Fruit fly (Drosophila melanogaster) whole organism, embryonic: Measurements from ENCODE around the gene Mkk4.
A peak's percentile ranks its signal among the peaks of the same experiment; 100 is the strongest.

Source experiments
- Atf3 ChIP-seq: fragments of 200-800 bp; sonication (Bioruptor generic); optimal IDR thresholded peaks from 3 replicates; lab custom pipeline; 2016; ENCODE audit warnings: missing biosample characterization, missing genetic modification characterization
- C15 ChIP-seq: fragments of 200-800 bp; sonication (Bioruptor generic); IDR thresholded peaks from 3 replicates; pipeline ENCODE4 v1.3.6; 2022; ENCODE audit warnings: missing biosample characterization, missing genetic modification characterization
- CG10267 ChIP-seq: fragments of 200-800 bp; sonication (Bioruptor generic); optimal IDR thresholded peaks from 2 replicates; lab custom pipeline; 2018; ENCODE audit warnings: missing biosample characterization, mild to moderate bottlenecking, missing genetic modification characterization, moderate library complexity
- CG10274 ChIP-seq: fragments of 200-800 bp; sonication (Bioruptor generic); optimal IDR thresholded peaks from 3 replicates; lab custom pipeline; 2017; ENCODE audit warnings: missing biosample characterization, mild to moderate bottlenecking, missing genetic modification characterization
- CG10565 ChIP-seq: fragments of 200-800 bp; sonication (Bioruptor generic); optimal IDR thresholded peaks from 3 replicates; lab custom pipeline; 2016; ENCODE audit warnings: missing biosample characterization, mild to moderate bottlenecking, missing genetic modification characterization
- CG10654 ChIP-seq: fragments of 200-800 bp; sonication (Bioruptor generic); optimal IDR thresholded peaks from 2 replicates; lab custom pipeline; 2016; ENCODE audit warnings: missing biosample characterization, missing genetic modification characterization
- CG10979 ChIP-seq: fragments of 200-800 bp; sonication (Bioruptor generic); optimal IDR thresholded peaks from 2 replicates; lab custom pipeline; 2018; ENCODE audit warnings: missing biosample characterization, mild to moderate bottlenecking, missing genetic modification characterization, moderate library complexity
- CG13296 ChIP-seq: fragments of 200-800 bp; sonication (Bioruptor generic); optimal IDR thresholded peaks from 3 replicates; lab custom pipeline; 2018; ENCODE audit warnings: missing biosample characterization, mild to moderate bottlenecking, missing genetic modification characterization
- CG14710 ChIP-seq: fragments of 200-800 bp; sonication (Bioruptor generic); optimal IDR thresholded peaks from 3 replicates; lab custom pipeline; 2019; ENCODE audit warnings: missing biosample characterization, mild to moderate bottlenecking, missing genetic modification characterization, moderate library complexity
- CG1529 ChIP-seq: fragments of 200-800 bp; sonication (Bioruptor generic); optimal IDR thresholded peaks from 3 replicates; lab custom pipeline; 2018; ENCODE audit warnings: missing biosample characterization, missing genetic modification characterization
- CG15696 ChIP-seq: fragments of 200-800 bp; sonication (Bioruptor generic); optimal IDR thresholded peaks from 2 replicates; lab custom pipeline; 2019; ENCODE audit warnings: missing biosample characterization, mild to moderate bottlenecking, missing genetic modification characterization, moderate library complexity
- CG16863 ChIP-seq: fragments of 200-800 bp; sonication (Bioruptor generic); optimal IDR thresholded peaks from 3 replicates; lab custom pipeline; 2016; ENCODE audit warnings: missing biosample characterization, missing genetic modification characterization
- CG30020 ChIP-seq: fragments of 200-800 bp; optimal IDR thresholded peaks from 2 replicates; lab custom pipeline; 2019; ENCODE audit warnings: missing biosample characterization, mild to moderate bottlenecking, missing genetic modification characterization, moderate library complexity
- CG30431 ChIP-seq: fragments of 200-800 bp; sonication (Bioruptor generic); optimal IDR thresholded peaks from 2 replicates; lab custom pipeline; 2017; ENCODE audit warnings: missing biosample characterization, missing genetic modification characterization
- CG31441 ChIP-seq: fragments of 200-800 bp; sonication (Bioruptor generic); IDR thresholded peaks from 2 replicates; pipeline ENCODE4 v1.3.6; 2022; ENCODE audit warnings: missing biosample characterization, missing genetic modification characterization
- CG33213 ChIP-seq: fragments of 200-800 bp; sonication (Bioruptor generic); optimal IDR thresholded peaks from 3 replicates; lab custom pipeline; 2016; ENCODE audit warnings: missing biosample characterization, missing genetic modification characterization
- CG4404 ChIP-seq: fragments of 200-800 bp; sonication (Bioruptor generic); IDR thresholded peaks from 2 replicates; pipeline ENCODE4 v1.3.6; 2022; ENCODE audit warnings: missing biosample characterization, missing genetic modification characterization
- CG4820 ChIP-seq: fragments of 200-800 bp; sonication (Bioruptor generic); optimal IDR thresholded peaks from 3 replicates; lab custom pipeline; 2016; ENCODE audit warnings: missing biosample characterization, missing genetic modification characterization
- CG7271 ChIP-seq: fragments of 200-800 bp; sonication (Bioruptor generic); optimal IDR thresholded peaks from 2 replicates; lab custom pipeline; 2018; ENCODE audit warnings: missing biosample characterization, mild to moderate bottlenecking, missing genetic modification characterization, moderate library complexity
- CG8924 ChIP-seq: fragments of 200-800 bp; optimal IDR thresholded peaks from 3 replicates; lab custom pipeline; 2019; ENCODE audit warnings: missing biosample characterization, mild to moderate bottlenecking, missing genetic modification characterization, moderate library complexity
- CG9609 ChIP-seq: fragments of 200-800 bp; sonication (Bioruptor generic); optimal IDR thresholded peaks from 3 replicates; lab custom pipeline; 2016; ENCODE audit warnings: missing biosample characterization, missing genetic modification characterization
- CG9727 ChIP-seq: fragments of 200-800 bp; sonication (Bioruptor generic); optimal IDR thresholded peaks from 3 replicates; lab custom pipeline; 2017; ENCODE audit warnings: missing biosample characterization, mild to moderate bottlenecking, missing genetic modification characterization
- CoRest ChIP-seq: fragments of 200-800 bp; sonication (Bioruptor generic); optimal IDR thresholded peaks from 3 replicates; lab custom pipeline; 2018; ENCODE audit warnings: missing biosample characterization, mild to moderate bottlenecking, missing genetic modification characterization, moderate library complexity
- Dfd ChIP-seq, 2 experiments: fragments of >200 bp; optimal IDR thresholded peaks; 2 replicates each; lab custom pipeline; 2017; ENCODE audit warnings: missing biosample characterization in 2 of 2, missing genetic modification characterization in 2 of 2
- Dip2 ChIP-seq: fragments of 200-800 bp; sonication (Bioruptor generic); IDR thresholded peaks from 2 replicates; pipeline ENCODE4 v1.3.6; 2022; ENCODE audit warnings: missing biosample characterization, missing genetic modification characterization
- Dref ChIP-seq: fragments of 200-800 bp; sonication (Bioruptor generic); IDR thresholded peaks from 2 replicates; pipeline ENCODE4 v1.3.6; 2022; ENCODE audit warnings: missing biosample characterization, missing genetic modification characterization
- Fer1 ChIP-seq: fragments of 200-800 bp; sonication (Bioruptor generic); optimal IDR thresholded peaks from 2 replicates; lab custom pipeline; 2017; ENCODE audit warnings: missing biosample characterization, mild to moderate bottlenecking, missing genetic modification characterization
- Hr51 ChIP-seq, 2 experiments: fragments of 200-800 bp; sonication (Bioruptor generic); optimal IDR thresholded peaks; 2 replicates in 1 of 2; 3 replicates in 1 of 2; lab custom pipeline; 2016 to 2018; ENCODE audit warnings: missing biosample characterization in 2 of 2, missing genetic modification characterization in 2 of 2, mild to moderate bottlenecking in 1 of 2, moderate library complexity in 1 of 2
- Taf1 ChIP-seq: fragments of 200-800 bp; sonication (Bioruptor generic); IDR thresholded peaks from 2 replicates; pipeline ENCODE4 v1.3.6; 2022; ENCODE audit warnings: missing biosample characterization, missing genetic modification characterization
- Usf ChIP-seq: fragments of 200-800 bp; sonication (Bioruptor generic); optimal IDR thresholded peaks from 2 replicates; lab custom pipeline; 2017; ENCODE audit warnings: missing genotype, missing biosample characterization, missing genetic modification characterization
- Xrp1 ChIP-seq: fragments of 200-800 bp; sonication (Bioruptor generic); IDR thresholded peaks from 2 replicates; pipeline ENCODE4 v1.3.6; 2022; ENCODE audit warnings: missing biosample characterization, missing genetic modification characterization
- ase ChIP-seq: fragments of 200-800 bp; sonication (Bioruptor generic); IDR thresholded peaks from 3 replicates; pipeline ENCODE4 v1.3.6; 2022; ENCODE audit warnings: missing biosample characterization, missing genetic modification characterization
- crol ChIP-seq: fragments of 200-800 bp; sonication (Bioruptor generic); IDR thresholded peaks from 2 replicates; pipeline ENCODE4 v1.3.6; 2022; ENCODE audit warnings: missing biosample characterization, missing genetic modification characterization
- en ChIP-seq: fragments of 200-800 bp; sonication (Bioruptor generic); optimal IDR thresholded peaks from 2 replicates; lab custom pipeline; 2016; ENCODE audit warnings: missing biosample characterization, missing genetic modification characterization
- fd102C ChIP-seq: fragments of 200-800 bp; sonication (Bioruptor generic); optimal IDR thresholded peaks from 2 replicates; lab custom pipeline; 2018; ENCODE audit warnings: missing biosample characterization, mild to moderate bottlenecking, missing genetic modification characterization, moderate library complexity
- hkb ChIP-seq, 2 experiments: fragments of 200-800 bp in 1 of 2; fragments of >200 bp in 1 of 2; sonication (Bioruptor generic) in 1 of 2; IDR thresholded peaks in 1 of 2; optimal IDR thresholded peaks in 1 of 2; 2 replicates each; pipeline versions ENCODE4 v1.3.6 to Lab custom; 2017 to 2022; ENCODE audit warnings: missing biosample characterization in 1 of 2, missing genetic modification characterization in 1 of 2
- lbe ChIP-seq: fragments of 200-800 bp; sonication (Bioruptor generic); optimal IDR thresholded peaks from 2 replicates; lab custom pipeline; 2016; ENCODE audit warnings: missing biosample characterization, mild to moderate bottlenecking, missing genetic modification characterization
- prd ChIP-seq, 3 experiments: fragments of >200 bp in 2 of 3; fragments of 200-800 bp in 1 of 3; sonication (Bioruptor generic) in 1 of 3; optimal IDR thresholded peaks in 2 of 3; IDR thresholded peaks in 1 of 3; 2 replicates in 2 of 3; 3 replicates in 1 of 3; pipeline versions ENCODE4 v1.3.6 to Lab custom; 2017 to 2022; ENCODE audit warnings: missing biosample characterization in 1 of 3, missing genetic modification characterization in 1 of 3
- pros ChIP-seq: fragments of 200-800 bp; sonication (Bioruptor generic); optimal IDR thresholded peaks from 3 replicates; lab custom pipeline; 2019; ENCODE audit warnings: missing biosample characterization, mild to moderate bottlenecking, missing genetic modification characterization, moderate library complexity
- sc ChIP-seq, 3 experiments: fragments of >200 bp in 2 of 3; fragments of 200-800 bp in 1 of 3; sonication (Bioruptor generic) in 1 of 3; optimal IDR thresholded peaks; 2 replicates in 2 of 3; 3 replicates in 1 of 3; lab custom pipeline; 2017; ENCODE audit warnings: mild to moderate bottlenecking in 1 of 3, missing biosample characterization in 1 of 3, missing genetic modification characterization in 1 of 3, missing genetic modification reagents in 1 of 3
- twi ChIP-seq: fragments of 200-800 bp; optimal IDR thresholded peaks from 2 replicates; lab custom pipeline; 2019; ENCODE audit warnings: missing biosample characterization, mild to moderate bottlenecking, missing genetic modification characterization, moderate library complexity
- unpg ChIP-seq: fragments of 200-800 bp; sonication (Bioruptor generic); optimal IDR thresholded peaks from 3 replicates; lab custom pipeline; 2018; ENCODE audit warnings: missing biosample characterization, mild to moderate bottlenecking, missing genetic modification characterization, moderate library complexity
- z ChIP-seq: fragments of 200-800 bp; sonication (Bioruptor generic); IDR thresholded peaks from 3 replicates; pipeline ENCODE4 v1.3.6; 2022; ENCODE audit warnings: missing biosample characterization, missing genetic modification characterization
- zf30C ChIP-seq: fragments of 200-800 bp; sonication (Bioruptor generic); optimal IDR thresholded peaks from 3 replicates; lab custom pipeline; 2018; ENCODE audit warnings: missing biosample characterization, mild to moderate bottlenecking, missing genetic modification characterization
- zfh1 ChIP-seq: fragments of 200-800 bp; sonication (Bioruptor generic); IDR thresholded peaks from 3 replicates; pipeline ENCODE4 v1.3.6; 2022; ENCODE audit warnings: missing biosample characterization, missing genetic modification characterization

Gene Mkk4

DNA sequence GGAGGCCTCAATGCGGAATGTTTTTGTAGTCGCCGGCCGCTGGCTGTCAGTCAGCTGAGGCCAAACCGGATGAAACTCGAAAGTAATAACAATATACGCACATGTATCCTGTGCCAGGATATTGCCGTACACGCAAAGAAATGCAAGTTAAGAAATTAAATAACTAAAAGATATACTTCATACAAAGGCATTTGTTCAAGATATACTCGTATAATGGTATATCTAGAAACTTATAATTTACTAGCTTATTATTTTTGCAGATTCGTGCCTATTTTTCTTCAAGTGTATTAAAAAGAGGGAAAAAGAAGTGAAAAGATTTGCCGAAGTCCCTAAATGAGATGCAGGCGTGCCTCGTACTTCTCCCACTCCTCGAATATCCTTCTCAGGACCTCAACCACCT lies 32.7 kb upstream of the Mkk4 start (continued):
- TF ChIP-seq twi = peak; percentile 12
- TF ChIP-seq CG7271 = peak; percentile 58
- TF ChIP-seq Dfd (GFP tag; optimal IDR thresholded peaks at IDR 0.05; lab: Kevin White, UChicago) = no peak
- TF ChIP-seq Xrp1 (GFP tag; lab: Robert Waterston, UW) = peak; percentile 28; the same call in 1 of the 2 replicates
- no peak for TF ChIP-seq prd (optimal IDR thresholded peaks at IDR 0.05; lab: Kevin White, UChicago)
- peak; percentile 84 for TF ChIP-seq prd (GFP tag; IDR thresholded peaks at IDR 0.05; lab: Robert Waterston, UW)
- TF ChIP-seq unpg (GFP tag; lab: Kevin White, UChicago) = no peak
- peak; percentile 28; the same call in 1 of the 3 replicates for TF ChIP-seq zfh1 (GFP tag; lab: Robert Waterston, UW)
- peak; percentile 65 for TF ChIP-seq zf30C (GFP tag; lab: Kevin White, UChicago)
- TF ChIP-seq CG14710 (tag; lab: Kevin White, UChicago) = peak; percentile 5
- TF ChIP-seq Dref = 0 out of 2 replicates have a peak, but pooled peaks have one; percentile 1
- TF ChIP-seq fd102C (GFP tag; lab: Kevin White, UChicago) = peak; percentile 79
- peak; percentile 66 for TF ChIP-seq CG15696 (tag; lab: Kevin White, UChicago)
- TF ChIP-seq CG8924 (tag; lab: Kevin White, UChicago) = peak; percentile 35
- peak; percentile 47 for TF ChIP-seq CG10979 (tag; lab: Kevin White, UChicago)
- TF ChIP-seq CG10267 = peak; percentile 3
- TF ChIP-seq CG9727 (GFP tag; lab: Kevin White, UChicago) = peak; percentile 62
- TF ChIP-seq, all 482 proteins: peak for 29

DNA sequence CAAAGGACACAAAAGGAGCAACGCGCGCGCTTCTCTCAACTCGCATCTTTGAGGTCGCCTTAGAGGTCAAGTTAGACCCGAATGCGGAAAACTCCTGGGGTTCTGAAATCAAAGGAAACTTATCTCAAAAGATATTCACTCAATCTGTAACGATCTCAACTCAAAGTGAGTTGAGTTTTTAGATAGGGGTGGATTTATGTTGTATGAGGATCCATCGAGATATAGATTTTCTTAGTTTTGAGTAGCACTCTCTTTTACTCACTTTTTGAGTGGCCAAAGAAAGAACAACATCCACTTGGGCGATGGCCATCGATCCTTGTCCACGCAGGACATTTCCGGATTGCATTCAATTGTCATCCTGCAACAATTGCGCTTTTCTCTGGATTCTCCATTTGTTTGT lies 30.0 kb upstream of the Mkk4 start:
- TF ChIP-seq sc (optimal IDR thresholded peaks at IDR 0.05; lab: Kevin White, UChicago) (no peak), sc (GFP tag; optimal IDR thresholded peaks at IDR 0.05; lab: Kevin White, UChicago) (no peak), pros (GFP tag; lab: Kevin White, UChicago) (peak; percentile 73), Taf1 (GFP tag; lab: Robert Waterston, UW) (no peak), z (GFP tag; lab: Robert Waterston, UW) (peak; percentile 96)

DNA sequence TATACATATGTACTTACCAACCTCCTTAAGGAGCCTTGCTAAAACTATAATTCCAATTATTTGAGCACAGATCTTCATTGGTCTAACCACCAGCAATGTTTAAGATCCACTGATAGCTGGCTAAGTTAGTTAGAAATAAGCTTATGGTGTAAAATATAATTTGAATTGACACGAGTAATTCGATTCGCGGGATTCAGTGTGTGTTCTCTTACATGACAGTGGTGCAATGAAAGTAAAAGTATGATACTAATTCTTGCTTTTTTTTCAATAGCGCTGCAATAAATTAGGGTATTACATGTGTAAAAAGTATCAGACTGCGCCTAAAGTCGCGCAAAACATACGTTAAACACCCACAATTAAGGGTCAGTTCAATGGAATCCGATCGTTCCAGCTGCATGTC lies 29.3 kb upstream of the Mkk4 start, which contains the start of gene CG33325:
TSS of gene CG33325 (minus strand) at position 101 of the 400 bp plus-strand sequence.
- TF ChIP-seq C15 (GFP tag; lab: Robert Waterston, UW) = no peak
- TF ChIP-seq CG4820 (GFP tag; lab: Kevin White, UChicago) = no peak
- TF ChIP-seq CG9609 (GFP tag; lab: Kevin White, UChicago) = no peak
- TF ChIP-seq CG30020 (tag; lab: Kevin White, UChicago) = no peak
- TF ChIP-seq, all 482 proteins: peak for 0

DNA sequence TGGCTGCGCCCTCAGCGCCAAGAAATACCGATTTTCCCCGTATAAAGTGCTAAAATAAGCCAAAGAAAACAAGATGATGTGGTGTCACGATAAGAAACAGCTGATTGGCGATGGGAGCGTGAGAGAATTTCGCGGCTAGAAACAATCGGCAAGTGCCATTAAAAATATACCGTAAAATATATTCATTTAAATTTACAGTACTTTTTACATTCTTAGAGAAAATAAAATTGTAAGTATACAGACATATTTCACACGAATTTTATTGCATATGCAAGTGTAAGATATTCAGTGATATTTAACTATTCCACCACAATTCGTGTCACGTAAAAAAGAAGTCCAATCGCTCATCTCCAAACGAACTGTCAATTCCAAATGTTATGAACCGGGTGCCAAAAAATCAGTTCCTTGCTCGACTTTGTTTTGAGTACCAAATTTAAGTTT lies 26.0 kb upstream of the Mkk4 start, which contains the start of the genes Unc50, CG11755 and CG8043:
TSS of gene Unc50 (minus strand) at position 54 of the 441 bp plus-strand sequence.
TSS of gene CG11755 (plus strand) at position 356 of the 441 bp plus-strand sequence.
TSS of gene CG8043 (plus strand) at position 356 of the 441 bp plus-strand sequence.
- TF ChIP-seq CG13296 (GFP tag; lab: Kevin White, UChicago) (peak; percentile 69), Fer1 (no peak), hkb (optimal IDR thresholded peaks at IDR 0.05; lab: Kevin White, UChicago) (peak; percentile 86), hkb (GFP tag; IDR thresholded peaks at IDR 0.05; lab: Robert Waterston, UW) (peak; percentile 72), crol (GFP tag; lab: Robert Waterston, UW) (no peak), CG10274 (no peak), CG4404 (GFP tag; lab: Robert Waterston, UW) (peak; percentile 78), CG33213 (GFP tag; lab: Kevin White, UChicago) (peak; percentile 59), CoRest (tag; lab: Kevin White, UChicago) (peak; percentile 89), Usf (GFP tag; lab: Kevin White, UChicago) (peak; percentile 59), en (GFP tag; lab: Kevin White, UChicago) (peak; percentile 8), Atf3 (GFP tag; lab: Kevin White, UChicago) (peak; percentile 23), Dip2 (GFP tag; lab: Robert Waterston, UW) (no peak), Hr51 (GFP tag; optimal IDR thresholded peaks at IDR 0.05; lab: Kevin White, UChicago) (peak in 1 of 2 experiments; percentile 64), lbe (GFP tag; lab: Kevin White, UChicago) (peak; percentile 79), CG10654 (GFP tag; lab: Kevin White, UChicago) (peak; percentile 73), CG10565 (GFP tag; lab: Kevin White, UChicago) (no peak), CG1529 (GFP tag; lab: Kevin White, UChicago) (peak; percentile 32), CG16863 (GFP tag; lab: Kevin White, UChicago) (peak; percentile 44), CG31441 (GFP tag; lab: Robert Waterston, UW) (peak; percentile 78), CG30431 (no peak), ase (no peak)
